Worm (Caenorhabditis elegans): ENCODE results near the gene oac-40.

The oac-40 gene

DNA sequence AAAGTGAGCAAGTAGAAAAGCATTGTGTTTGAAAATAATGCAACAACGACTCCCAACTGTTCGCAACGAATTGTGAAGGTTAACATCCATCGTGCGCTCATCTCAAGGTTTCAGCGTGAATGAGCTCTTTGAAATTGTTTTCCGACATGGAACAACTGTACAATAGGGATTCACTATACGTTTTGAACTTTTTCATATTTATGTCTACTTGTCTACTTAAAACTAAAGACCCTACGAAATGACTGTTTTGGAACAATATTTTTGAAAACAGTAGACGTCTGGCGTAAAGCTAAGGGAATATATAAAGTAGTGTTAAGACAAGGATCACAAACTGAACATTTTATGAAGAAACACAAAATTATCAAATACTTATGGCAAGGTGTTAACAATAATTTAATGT is 33.0 kb upstream of the oac-40 start, which contains the start of gene str-86:
TSS of gene str-86 (minus strand) at position 101 of the 400 bp plus-strand sequence.
- TF ChIP-seq jun-1 (tag; optimal IDR thresholded peaks at IDR 0.05) (no peak), zag-1 (tag; optimal IDR thresholded peaks at IDR 0.05) (no peak), fkh-2 (tag; optimal IDR thresholded peaks at IDR 0.05) (no peak), ceh-9 (tag; optimal IDR thresholded peaks at IDR 0.05) (no peak)

DNA sequence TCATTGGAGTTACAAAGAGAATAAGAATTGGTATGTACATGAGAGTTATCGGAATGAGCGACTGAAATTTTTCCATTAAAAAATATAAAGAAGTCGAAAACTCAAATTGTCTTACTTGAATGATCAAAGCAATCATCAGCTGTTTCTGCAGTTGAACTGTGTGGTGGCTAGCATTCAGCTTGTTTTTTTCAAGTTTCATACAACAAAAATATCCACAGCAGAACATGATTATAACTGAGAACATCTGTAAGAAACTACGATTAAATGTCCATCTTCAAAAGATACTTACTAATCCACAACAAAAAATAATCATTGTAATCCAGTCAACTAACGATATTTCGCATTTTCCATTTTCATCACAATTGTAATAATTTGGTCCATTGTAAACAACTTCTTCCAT is 31.8 kb upstream of the oac-40 start:
- no peak for TF ChIP-seq ztf-11 (tag; optimal IDR thresholded peaks at IDR 0.05)

DNA sequence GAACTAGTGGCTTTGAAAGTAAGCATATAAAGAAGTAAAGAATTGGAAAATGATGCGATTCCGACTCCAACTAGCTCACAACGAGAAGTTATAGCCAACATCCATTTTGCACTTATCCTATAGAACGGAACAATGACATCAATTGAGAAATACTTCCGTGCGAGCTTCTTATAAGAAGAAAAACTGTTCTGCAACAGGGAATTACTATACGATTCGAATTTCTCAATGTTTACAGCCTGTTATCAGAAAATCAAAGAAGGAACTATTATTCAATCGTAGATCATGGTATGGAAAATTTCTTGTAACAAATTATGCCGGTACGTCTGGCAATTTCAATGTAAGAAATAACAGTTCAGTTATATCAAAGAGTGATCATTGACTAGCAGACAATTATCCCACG is 30.8 kb upstream of the oac-40 start, which contains the start of gene str-85:
TSS of gene str-85 (minus strand) at position 101 of the 400 bp plus-strand sequence.
- TF ChIP-seq lin-15B (tag; optimal IDR thresholded peaks at IDR 0.05) (no peak), pqm-1 (tag; optimal IDR thresholded peaks at IDR 0.05) (no peak), ceh-16 (tag; optimal IDR thresholded peaks at IDR 0.05) (no peak), ceh-9 (tag; optimal IDR thresholded peaks at IDR 0.05) (no peak), ztf-4 (tag; optimal IDR thresholded peaks at IDR 0.05) (no peak), elt-2 (tag; optimal IDR thresholded peaks at IDR 0.05) (no peak), daf-12 (tag; optimal IDR thresholded peaks at IDR 0.05) (no peak), sea-2 (GFP tag; optimal IDR thresholded peaks at IDR 0.05) (no peak), nhr-237 (tag; optimal IDR thresholded peaks at IDR 0.05) (no peak), unc-39 (tag; optimal IDR thresholded peaks at IDR 0.05) (no peak), R02D3.7 (tag; optimal IDR thresholded peaks at IDR 0.05) (no peak), mdl-1 (tag; optimal IDR thresholded peaks at IDR 0.05) (no peak), tbx-2 (tag; optimal IDR thresholded peaks at IDR 0.05) (no peak), nhr-43 (tag; optimal IDR thresholded peaks at IDR 0.05; ENCODE audit: poor library complexity, severe bottlenecking) (no peak), lin-39 (tag; optimal IDR thresholded peaks at IDR 0.05) (no peak), nhr-67 (tag; optimal IDR thresholded peaks at IDR 0.05) (no peak), nhr-25 (tag; optimal IDR thresholded peaks at IDR 0.05) (no peak)

DNA sequence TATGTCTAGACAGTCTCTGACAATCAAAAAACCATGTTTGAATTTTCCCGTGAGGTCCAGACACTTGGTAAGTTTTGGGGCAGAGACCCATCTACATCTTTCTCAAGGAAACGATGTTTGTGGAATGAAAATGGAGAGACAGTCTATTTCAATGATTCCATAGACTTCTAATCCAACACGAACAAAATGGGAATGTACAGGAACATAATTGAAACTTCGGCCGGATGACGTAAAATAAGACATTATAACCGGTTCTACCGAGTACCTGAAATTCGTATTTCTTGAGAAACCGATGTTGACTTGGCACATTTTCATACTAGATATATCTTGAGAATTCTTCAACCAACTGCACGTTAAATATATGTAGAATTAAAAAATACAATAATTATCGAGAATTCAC is 28.5 kb upstream of the oac-40 start, which contains the start of gene str-87:
TSS of gene str-87 (minus strand) at position 101 of the 400 bp plus-strand sequence.
- TF ChIP-seq ceh-82 (tag; optimal IDR thresholded peaks at IDR 0.05) (no peak), nhr-76 (tag; optimal IDR thresholded peaks at IDR 0.05) (no peak), nhr-237 (tag; optimal IDR thresholded peaks at IDR 0.05) (no peak), ZK546.5 (tag; optimal IDR thresholded peaks at IDR 0.05) (no peak), zag-1 (tag; optimal IDR thresholded peaks at IDR 0.05) (no peak), mdl-1 (tag; optimal IDR thresholded peaks at IDR 0.05) (no peak), fos-1 (tag; optimal IDR thresholded peaks at IDR 0.05) (no peak), aly-2 (tag; optimal IDR thresholded peaks at IDR 0.05) (no peak), pqm-1 (tag; optimal IDR thresholded peaks at IDR 0.05) (no peak), jun-1 (tag; optimal IDR thresholded peaks at IDR 0.05) (no peak), lin-15B (tag; optimal IDR thresholded peaks at IDR 0.05) (no peak)

DNA sequence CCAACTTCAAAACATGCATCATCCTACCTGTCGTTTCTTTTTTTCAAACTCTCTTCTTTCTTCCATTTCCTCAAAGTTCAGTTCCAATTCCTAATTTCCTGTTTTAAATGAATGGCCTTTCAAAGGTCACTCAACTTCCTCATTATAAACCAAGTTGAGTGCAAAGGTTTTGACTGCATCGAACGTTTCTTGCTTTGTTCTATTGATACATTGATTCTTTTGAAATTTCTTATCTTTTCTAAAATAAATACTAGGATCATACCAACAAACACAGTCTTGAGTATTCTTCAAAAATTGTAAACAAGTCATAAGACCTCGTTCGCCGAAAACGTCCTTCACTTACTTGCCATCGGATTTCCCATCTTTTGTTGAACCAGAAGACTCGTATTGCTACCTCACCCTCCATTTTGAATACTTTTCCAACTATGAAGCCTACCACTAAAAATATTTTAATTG is 26.4 kb upstream of the oac-40 start, which contains the start of gene F59E11.7:
TSS of gene F59E11.7 (plus strand) at position 51 of the 456 bp plus-strand sequence.
- TF ChIP-seq fkh-2 (tag; optimal IDR thresholded peaks at IDR 0.05) (no peak), egl-5 (tag; optimal IDR thresholded peaks at IDR 0.05) (no peak), ceh-9 (tag; optimal IDR thresholded peaks at IDR 0.05) (no peak), elt-2 (tag; optimal IDR thresholded peaks at IDR 0.05) (no peak), nhr-25 (tag; optimal IDR thresholded peaks at IDR 0.05) (peak; percentile 40)

DNA sequence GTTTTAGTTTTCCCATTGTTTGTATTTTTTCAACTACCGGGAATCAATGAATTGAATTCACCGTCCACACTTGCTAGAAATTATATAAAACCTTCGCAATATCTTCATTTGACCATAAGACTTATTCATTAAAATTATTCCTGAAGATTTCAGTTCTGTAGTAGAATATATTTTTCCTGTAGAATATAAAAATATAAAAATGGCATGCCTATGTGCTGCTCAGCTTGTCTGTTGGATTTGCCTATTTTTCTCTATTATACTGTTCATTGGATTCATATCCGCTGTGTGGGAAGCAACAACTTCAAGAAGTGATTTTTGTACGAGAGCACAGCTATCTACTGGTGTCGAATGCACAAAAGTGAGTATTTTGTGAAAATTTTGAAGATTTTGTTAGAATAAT is 24.9 kb upstream of the oac-40 start, which contains the start of gene F59E11.6:
TSS of gene F59E11.6 (plus strand) at position 111 of the 400 bp plus-strand sequence.
- TF ChIP-seq egl-27 (tag; optimal IDR thresholded peaks at IDR 0.05) = no peak
- no peak for TF ChIP-seq fkh-10 (GFP tag; optimal IDR thresholded peaks at IDR 0.05)
- TF ChIP-seq pha-4 (tag; optimal IDR thresholded peaks at IDR 0.05) = no peak
- TF ChIP-seq ceh-28 (tag; optimal IDR thresholded peaks at IDR 0.05) = no peak
- TF ChIP-seq ceh-16 (tag; optimal IDR thresholded peaks at IDR 0.05) = no peak
- no peak for TF ChIP-seq egl-5 (tag; optimal IDR thresholded peaks at IDR 0.05)

DNA sequence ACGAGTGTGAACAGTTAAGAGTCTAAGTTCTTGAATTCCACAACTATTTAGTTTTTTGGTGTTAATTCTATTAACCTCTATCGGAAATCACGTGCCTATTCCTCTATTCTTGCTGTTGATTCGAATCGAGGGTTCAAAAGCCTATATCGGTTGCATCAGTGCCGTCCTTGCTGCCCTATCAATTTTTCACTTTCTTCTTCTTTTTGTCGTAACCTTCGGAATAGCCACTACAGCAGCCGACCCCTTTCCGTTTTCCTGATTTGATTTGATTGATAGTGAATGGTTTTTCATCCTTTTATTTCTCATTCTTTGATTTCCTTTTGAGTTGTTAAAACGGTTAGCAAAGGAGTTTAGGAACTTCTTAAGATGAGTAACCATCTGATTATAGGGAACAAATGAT is 22.3 kb upstream of the oac-40 start:
- TF ChIP-seq zag-1 (tag; optimal IDR thresholded peaks at IDR 0.05) (no peak), elt-3 (tag; optimal IDR thresholded peaks at IDR 0.05) (peak in 2 of 3 experiments; percentile 21 to 33), skn-1 (tag; optimal IDR thresholded peaks at IDR 0.05) (no peak), unc-39 (tag; optimal IDR thresholded peaks at IDR 0.05) (no peak), jun-1 (tag; optimal IDR thresholded peaks at IDR 0.05) (no peak), nhr-23 (tag; optimal IDR thresholded peaks at IDR 0.05) (peak; percentile 52), nhr-25 (tag; optimal IDR thresholded peaks at IDR 0.05) (peak; percentile 16), mdl-1 (tag; optimal IDR thresholded peaks at IDR 0.05) (no peak), nhr-43 (tag; optimal IDR thresholded peaks at IDR 0.05; ENCODE audit: poor library complexity, severe bottlenecking) (peak; percentile 68), R02D3.7 (tag; optimal IDR thresholded peaks at IDR 0.05) (no peak)
